Worm (Caenorhabditis elegans) whole organism, young adult: ENCODE results near the gene srsx-16.

ENCODE experiments used
- B0035.1 ChIP-seq: sonication (generic microtip); optimal IDR thresholded peaks from 2 replicates; lab custom pipeline; 2016; ENCODE audit warnings: missing genetic modification characterization, mild to moderate bottlenecking, missing compliant biosample characterization, missing genotype, missing genetic modification reagents
- B0336.3 ChIP-seq: fragments of 200-800 bp; sonication (Bioruptor generic); IDR thresholded peaks from 2 replicates; pipeline ENCODE4 v1.3.6; 2022; ENCODE audit warnings: missing genetic modification characterization, missing compliant biosample characterization
- K12H6.12 ChIP-seq: fragments of 200-800 bp; sonication (Bioruptor generic); optimal IDR thresholded peaks from 2 replicates; lab custom pipeline; 2018; ENCODE audit warnings: mild to moderate bottlenecking, missing genetic modification characterization, missing compliant biosample characterization
- Y53F4B.3 ChIP-seq: fragments of 200-800 bp; sonication (Bioruptor generic); IDR thresholded peaks from 2 replicates; pipeline ENCODE4 v1.3.6; 2022; ENCODE audit warnings: missing genetic modification reagents, missing genetic modification characterization, missing compliant biosample characterization
- Y53G8AR.9 ChIP-seq: fragments of 200-800 bp; sonication (Bioruptor generic); conservative IDR thresholded peaks from 2 replicates; pipeline ENCODE4 v1.3.6; 2022; ENCODE audit warnings: missing genetic modification reagents, missing genetic modification characterization, missing compliant biosample characterization
- bed-2 ChIP-seq: fragments of 200-800 bp; sonication (Bioruptor generic); IDR thresholded peaks from 2 replicates; pipeline ENCODE4 v1.3.6; 2022; ENCODE audit warnings: missing genetic modification reagents, missing genetic modification characterization, missing compliant biosample characterization
- cebp-1 ChIP-seq, 2 experiments: fragments of 200-800 bp in 1 of 2; sonication (Bioruptor generic) in 1 of 2; sonication (generic microtip) in 1 of 2; IDR thresholded peaks in 1 of 2; optimal IDR thresholded peaks in 1 of 2; 2 replicates each; pipeline versions ENCODE4 v1.3.6 to Lab custom; 2017 to 2022; ENCODE audit warnings: missing compliant biosample characterization in 2 of 2, missing genetic modification characterization in 2 of 2, mild to moderate bottlenecking in 1 of 2, missing genetic modification reagents in 1 of 2, moderate library complexity in 1 of 2
- ceh-79 ChIP-seq: sonication (generic microtip); optimal IDR thresholded peaks from 2 replicates; lab custom pipeline; 2017; ENCODE audit warnings: mild to moderate bottlenecking, missing genetic modification characterization, missing compliant biosample characterization
- chd-7 ChIP-seq: sonication (generic microtip); optimal IDR thresholded peaks from 2 replicates; lab custom pipeline; 2016; ENCODE audit warnings: mild to moderate bottlenecking, missing genetic modification characterization, moderate library complexity, missing compliant biosample characterization
- die-1 ChIP-seq: sonication (generic microtip); optimal IDR thresholded peaks from 2 replicates; lab custom pipeline; 2016; ENCODE audit warnings: missing genotype, mild to moderate bottlenecking, missing genetic modification characterization, missing compliant biosample characterization
- dox-1 ChIP-seq: fragments of 200-800 bp; sonication (Bioruptor generic); IDR thresholded peaks from 2 replicates; pipeline ENCODE4 v1.3.6; 2022; ENCODE audit warnings: missing genetic modification reagents, missing genetic modification characterization, missing compliant biosample characterization
- ekl-4 ChIP-seq: fragments of 200-800 bp; sonication (Bioruptor generic); IDR thresholded peaks from 2 replicates; pipeline ENCODE4 v1.3.6; 2022; ENCODE audit warnings: missing genetic modification reagents, missing genetic modification characterization, missing compliant biosample characterization
- ets-4 ChIP-seq: fragments of 200-800 bp; sonication (Bioruptor generic); optimal IDR thresholded peaks from 2 replicates; lab custom pipeline; 2018; ENCODE audit warnings: mild to moderate bottlenecking, missing genetic modification characterization, missing compliant biosample characterization
- him-1 ChIP-seq: sonication (generic microtip); optimal IDR thresholded peaks from 2 replicates; lab custom pipeline; 2016; ENCODE audit warnings: missing genotype, missing genetic modification reagents, missing genetic modification characterization, missing compliant biosample characterization
- hmg-1.2 ChIP-seq: fragments of 200-800 bp; sonication (Bioruptor generic); IDR thresholded peaks from 2 replicates; pipeline ENCODE4 v1.3.6; 2022; ENCODE audit warnings: missing genetic modification reagents, missing genetic modification characterization, missing compliant biosample characterization
- let-607 ChIP-seq, 2 experiments: fragments of 200-800 bp in 1 of 2; sonication (Bioruptor generic) in 1 of 2; sonication (generic microtip) in 1 of 2; optimal IDR thresholded peaks; 2 replicates each; lab custom pipeline; 2016 to 2018; ENCODE audit warnings: mild to moderate bottlenecking in 2 of 2, missing compliant biosample characterization in 2 of 2, missing genetic modification characterization in 2 of 2, moderate library complexity in 2 of 2, missing genotype in 1 of 2
- lin-40 ChIP-seq: sonication (generic microtip); optimal IDR thresholded peaks from 2 replicates; lab custom pipeline; 2016; ENCODE audit warnings: missing genetic modification characterization, mild to moderate bottlenecking, missing compliant biosample characterization, missing genotype, missing genetic modification reagents
- lin-54 ChIP-seq: fragments of 200-800 bp; sonication (Bioruptor generic); optimal IDR thresholded peaks from 2 replicates; lab custom pipeline; 2018; ENCODE audit warnings: mild to moderate bottlenecking, missing genetic modification characterization, missing compliant biosample characterization
- madf-10 ChIP-seq: sonication (generic microtip); optimal IDR thresholded peaks from 2 replicates; lab custom pipeline; 2016; ENCODE audit warnings: mild to moderate bottlenecking, missing genetic modification characterization, missing compliant biosample characterization
- madf-6 ChIP-seq: fragments of 200-800 bp; sonication (Bioruptor generic); IDR thresholded peaks from 2 replicates; pipeline ENCODE4 v1.3.6; 2022; ENCODE audit warnings: missing genetic modification reagents, missing genetic modification characterization, missing compliant biosample characterization
- nhr-179 ChIP-seq: sonication (generic microtip); optimal IDR thresholded peaks from 2 replicates; lab custom pipeline; 2016; ENCODE audit warnings: mild to moderate bottlenecking, missing genetic modification characterization, missing compliant biosample characterization
- nhr-27 ChIP-seq: fragments of 200-800 bp; sonication (Bioruptor generic); optimal IDR thresholded peaks from 2 replicates; lab custom pipeline; 2018; ENCODE audit warnings: mild to moderate bottlenecking, missing genetic modification characterization, moderate library complexity, missing compliant biosample characterization
- nhr-80 ChIP-seq: sonication (generic microtip); optimal IDR thresholded peaks from 2 replicates; lab custom pipeline; 2016; ENCODE audit warnings: missing genetic modification characterization, missing compliant biosample characterization
- nhr-90 ChIP-seq: sonication (generic microtip); optimal IDR thresholded peaks from 2 replicates; lab custom pipeline; 2016; ENCODE audit warnings: missing genotype, mild to moderate bottlenecking, missing genetic modification characterization, missing compliant biosample characterization
- pha-4 ChIP-seq: fragments of 150-350 bp; sonication (generic microtip); optimal IDR thresholded peaks from 2 replicates; lab custom pipeline; 2014; ENCODE audit warnings: missing biosample characterization, missing genetic modification reagents, missing genetic modification characterization
- rpc-1 ChIP-seq, 2 experiments: fragments of 150-350 bp in 1 of 2; sonication (generic microtip) in 1 of 2; optimal IDR thresholded peaks; 2 replicates each; lab custom pipeline; 2014 to 2018; ENCODE audit warnings: missing biosample characterization in 1 of 2, missing genetic modification characterization in 1 of 2, missing genetic modification reagents in 1 of 2, missing genotype in 1 of 2
- sdz-38 ChIP-seq: sonication (generic microtip); optimal IDR thresholded peaks from 2 replicates; lab custom pipeline; 2016; ENCODE audit warnings: missing genotype, missing genetic modification characterization, missing compliant biosample characterization
- sea-2 ChIP-seq: fragments of 200-800 bp; sonication (Bioruptor generic); IDR thresholded peaks from 2 replicates; pipeline ENCODE4 v1.3.6; 2022; ENCODE audit warnings: missing genetic modification characterization, missing compliant biosample characterization
- snpc-3.4 ChIP-seq: sonication (generic microtip); optimal IDR thresholded peaks from 2 replicates; lab custom pipeline; 2017; ENCODE audit warnings: missing genetic modification characterization, mild to moderate bottlenecking, missing compliant biosample characterization, antibody characterized with exemption, moderate library complexity, missing genotype, missing genetic modification reagents
- snpc-4 ChIP-seq, 5 experiments: fragments of 150-350 bp in 1 of 5; sonication (generic microtip) in 4 of 5; optimal IDR thresholded peaks; 2 replicates each; lab custom pipeline; 2014 to 2018; ENCODE audit warnings: missing genetic modification characterization in 5 of 5, missing biosample characterization in 3 of 5, antibody characterized with exemption in 2 of 5, mild to moderate bottlenecking in 2 of 5, missing compliant biosample characterization in 2 of 5, missing genotype in 2 of 5, moderate library complexity in 2 of 5, missing genetic modification reagents in 1 of 5
- tbp1 ChIP-seq: fragments of 200-800 bp; sonication (Bioruptor generic); optimal IDR thresholded peaks from 2 replicates; lab custom pipeline; 2018; ENCODE audit warnings: mild to moderate bottlenecking, missing genetic modification characterization, missing compliant biosample characterization
- xnd-1 ChIP-seq: sonication (generic microtip); optimal IDR thresholded peaks from 2 replicates; lab custom pipeline; 2016; ENCODE audit warnings: missing genotype, missing genetic modification reagents, missing genetic modification characterization, missing compliant biosample characterization
- ztf-22 ChIP-seq: fragments of 200-800 bp; sonication (Bioruptor generic); optimal IDR thresholded peaks from 2 replicates; lab custom pipeline; 2018; ENCODE audit warnings: mild to moderate bottlenecking, missing genetic modification characterization, moderate library complexity, missing compliant biosample characterization
- ztf-6 ChIP-seq: fragments of 200-800 bp; sonication (Bioruptor generic); IDR thresholded peaks from 2 replicates; pipeline ENCODE4 v1.3.6; 2022; ENCODE audit warnings: missing genetic modification reagents, missing genetic modification characterization, missing compliant biosample characterization

Gene srsx-16

ce11 chrIV:5590120-5590519 is 29.4 kb downstream of the srsx-16 start:
- no peak for TF ChIP-seq nhr-179 (tag; lab: Kevin White, UChicago)
- TF ChIP-seq die-1: no peak
- TF ChIP-seq sea-2 (GFP tag; lab: Robert Waterston, UW): no peak
- TF ChIP-seq snpc-3.4 (tag; lab: Kevin White, UChicago): no peak
- peak; percentile 18 for TF ChIP-seq tbp1 (GFP tag; lab: Kevin White, UChicago)
- peak; percentile 78 to 86 for TF ChIP-seq let-607 (tag; optimal IDR thresholded peaks at IDR 0.05; lab: Kevin White, UChicago)
- no peak for TF ChIP-seq ceh-79
- TF ChIP-seq him-1: no peak
- peak; percentile 21 for TF ChIP-seq nhr-90 (tag; lab: Kevin White, UChicago)
- TF ChIP-seq lin-40: peak; percentile 2
- no peak for TF ChIP-seq Y53F4B.3 (GFP tag; lab: Robert Waterston, UW)
- TF ChIP-seq dox-1: peak; percentile 67
- peak; percentile 31 for TF ChIP-seq ztf-22
- TF ChIP-seq rpc-1 (optimal IDR thresholded peaks at IDR 0.05; lab: Kevin White, UChicago): no peak
- TF ChIP-seq rpc-1 (tag; optimal IDR thresholded peaks at IDR 0.05; lab: Kevin White, UChicago): no peak
- TF ChIP-seq ekl-4 (GFP tag; lab: Robert Waterston, UW): no peak
- no peak for TF ChIP-seq lin-54 (GFP tag; lab: Kevin White, UChicago)
- TF ChIP-seq madf-10 (tag; lab: Kevin White, UChicago): peak; percentile 17
- no peak for TF ChIP-seq hmg-1.2
- no peak for TF ChIP-seq cebp-1 (GFP tag; IDR thresholded peaks at IDR 0.05; lab: Robert Waterston, UW)
- peak; percentile 62 for TF ChIP-seq cebp-1 (tag; optimal IDR thresholded peaks at IDR 0.05; lab: Kevin White, UChicago)
- peak; percentile 6 for TF ChIP-seq ets-4 (GFP tag; lab: Kevin White, UChicago)
- no peak for TF ChIP-seq snpc-4 (GFP tag; optimal IDR thresholded peaks at IDR 0.05; lab: Kevin White, UChicago)
- peak in 1 of 4 experiments; percentile 16 for TF ChIP-seq snpc-4 (tag; optimal IDR thresholded peaks at IDR 0.05; lab: Kevin White, UChicago)
- peak; percentile 91 for TF ChIP-seq nhr-80 (tag; lab: Kevin White, UChicago)
- TF ChIP-seq pha-4 (tag; lab: Kevin White, UChicago): peak; percentile 9
- no peak for TF ChIP-seq Y53G8AR.9
- TF ChIP-seq xnd-1 (tag; lab: Kevin White, UChicago): no peak
- 0 out of 2 replicates have a peak, but pooled peaks have one; percentile 26 for TF ChIP-seq B0336.3 (GFP tag; lab: Robert Waterston, UW)
- TF ChIP-seq sdz-38 (tag; lab: Kevin White, UChicago): no peak
- no peak for TF ChIP-seq chd-7

- TF ChIP-seq K12H6.12 (tag; lab: Kevin White, UChicago) (peak; percentile 36), B0035.1 (tag; lab: Kevin White, UChicago) (no peak), snpc-4 (GFP tag; optimal IDR thresholded peaks at IDR 0.05; lab: Kevin White, UChicago) (no peak), snpc-4 (tag; optimal IDR thresholded peaks at IDR 0.05; lab: Kevin White, UChicago) (peak in 3 of 4 experiments; percentile 17 to 68 (median 66)), nhr-27 (tag; lab: Kevin White, UChicago) (no peak), bed-2 (GFP tag; lab: Robert Waterston, UW) (no peak), madf-6 (GFP tag; lab: Robert Waterston, UW) (no peak), ztf-6 (no peak)
Observed at ce11 chrIV:5587964-5588860, 31.3 kb downstream of the srsx-16 start.
